Worm (Caenorhabditis elegans) whole organism, early embryonic: ENCODE results near the gene R02E4.1.

ENCODE experiments used
- B0310.2 ChIP-seq: sonication (generic microtip); optimal IDR thresholded peaks from 2 replicates; lab custom pipeline; 2016; ENCODE audit warnings: mild to moderate bottlenecking, missing genetic modification characterization, missing compliant biosample characterization
- F13C5.2 ChIP-seq: sonication (generic microtip); optimal IDR thresholded peaks from 2 replicates; lab custom pipeline; 2017; ENCODE audit warnings: mild to moderate bottlenecking, missing genetic modification characterization, inconsistent platforms, missing compliant biosample characterization
- aly-1 ChIP-seq: sonication (generic microtip); optimal IDR thresholded peaks from 2 replicates; lab custom pipeline; 2016; ENCODE audit warnings: missing genetic modification characterization, missing compliant biosample characterization
- ama-1 ChIP-seq: fragments of 150-350 bp; optimal IDR thresholded peaks from 2 replicates; lab custom pipeline; 2014
- ceh-13 ChIP-seq: fragments of 200-800 bp; sonication (Bioruptor generic); optimal IDR thresholded peaks from 2 replicates; lab custom pipeline; 2018; ENCODE audit warnings: mild to moderate bottlenecking, missing genetic modification characterization, missing compliant biosample characterization
- ceh-36 ChIP-seq: sonication (generic microtip); optimal IDR thresholded peaks from 2 replicates; lab custom pipeline; 2016; ENCODE audit warnings: missing genetic modification characterization, inconsistent platforms, missing compliant biosample characterization
- ets-7 ChIP-seq: sonication (generic microtip); optimal IDR thresholded peaks from 2 replicates; lab custom pipeline; 2016; ENCODE audit warnings: missing genotype, missing genetic modification characterization, missing compliant biosample characterization
- flt-1 ChIP-seq: fragments of 200-800 bp; sonication (Bioruptor generic); IDR thresholded peaks from 2 replicates; pipeline ENCODE4 v1.3.6; 2022; ENCODE audit warnings: missing genetic modification characterization, missing compliant biosample characterization
- hmbx-1 ChIP-seq: sonication (generic microtip); optimal IDR thresholded peaks from 2 replicates; lab custom pipeline; 2016; ENCODE audit warnings: mild to moderate bottlenecking, missing genetic modification characterization, missing compliant biosample characterization
- hmg-4 ChIP-seq: fragments of 200-800 bp; sonication (Bioruptor generic); optimal IDR thresholded peaks from 2 replicates; lab custom pipeline; 2018; ENCODE audit warnings: mild to moderate bottlenecking, missing genetic modification characterization, missing compliant biosample characterization
- hnd-1 ChIP-seq: sonication (generic microtip); optimal IDR thresholded peaks from 2 replicates; lab custom pipeline; 2016; ENCODE audit warnings: missing genetic modification characterization, missing compliant biosample characterization
- pes-1 ChIP-seq: fragments of 200-800 bp; sonication (Bioruptor generic); IDR thresholded peaks from 2 replicates; pipeline ENCODE4 v1.3.6; 2022; ENCODE audit warnings: missing genetic modification reagents, missing genetic modification characterization, missing compliant biosample characterization
- scrt-1 ChIP-seq: fragments of 200-800 bp; sonication (Bioruptor generic); IDR thresholded peaks from 2 replicates; pipeline ENCODE4 v1.3.6; 2022; ENCODE audit warnings: missing genetic modification characterization, missing compliant biosample characterization
- sea-1 ChIP-seq: fragments of 200-800 bp; sonication (Bioruptor generic); conservative IDR thresholded peaks from 2 replicates; pipeline ENCODE4 v1.3.6; 2022; ENCODE audit warnings: missing genetic modification characterization, missing compliant biosample characterization
- tbx-11 ChIP-seq: fragments of 200-800 bp; sonication (Bioruptor generic); IDR thresholded peaks from 2 replicates; pipeline ENCODE4 v1.3.6; 2022; ENCODE audit warnings: missing genetic modification characterization, missing compliant biosample characterization
- tbx-37 ChIP-seq: fragments of 200-800 bp; sonication (Bioruptor generic); conservative IDR thresholded peaks from 2 replicates; pipeline ENCODE4 v1.3.6; 2022; ENCODE audit warnings: missing genetic modification reagents, missing genetic modification characterization, missing compliant biosample characterization
- tra-4 ChIP-seq: sonication (generic microtip); optimal IDR thresholded peaks from 2 replicates; lab custom pipeline; 2017; ENCODE audit warnings: missing genetic modification characterization, missing compliant biosample characterization

The R02E4.1 gene

DNA sequence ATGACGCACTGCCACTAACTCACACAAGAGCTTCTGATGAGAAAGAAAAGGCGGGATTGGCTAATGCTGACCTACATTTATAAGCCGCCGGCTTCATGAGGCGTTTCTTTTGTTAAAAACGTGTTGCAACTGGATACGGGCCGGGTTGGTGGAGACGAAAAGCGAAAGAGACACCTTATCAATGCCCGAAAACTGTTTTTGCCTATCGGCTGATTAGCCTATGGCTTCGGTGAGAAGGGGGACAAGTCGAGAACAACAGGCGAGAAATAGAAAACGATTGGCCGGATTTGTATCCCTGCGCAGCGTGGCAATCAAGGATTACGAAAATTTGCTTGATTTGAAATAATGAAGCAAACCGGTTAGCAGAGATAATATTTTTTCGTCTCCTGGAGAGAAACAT, 7.1 kb upstream of the R02E4.1 start, which contains the start of gene F09F9.2:
Gene F09F9.2 (minus strand): TSS at position 25 of the 400 bp plus-strand sequence.
- TF ChIP-seq tra-4 (tag; lab: Kevin White, UChicago), result no peak
- no peak for TF ChIP-seq pes-1 (GFP tag; lab: Robert Waterston, UW)
- no peak for TF ChIP-seq tbx-11 (GFP tag; lab: Robert Waterston, UW)

DNA sequence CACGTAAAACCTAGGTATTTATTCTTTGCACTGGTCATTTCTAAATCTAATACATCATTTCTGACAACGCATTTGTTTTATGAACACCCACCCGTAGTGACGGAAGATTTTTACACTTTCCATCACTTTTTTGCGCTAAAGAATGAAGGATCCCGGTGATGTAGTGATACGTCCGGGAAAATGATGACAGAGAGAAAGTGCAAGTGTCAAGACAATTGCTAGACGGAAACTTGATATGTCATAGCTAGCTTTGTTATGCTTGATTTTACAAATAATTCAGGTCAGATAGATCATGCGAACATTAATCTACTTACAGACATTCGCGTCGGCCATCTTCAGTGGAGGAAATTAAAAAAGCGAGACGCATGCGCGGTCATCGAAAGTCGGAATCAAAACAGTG, 5.6 kb upstream of the R02E4.1 start:
- TF ChIP-seq pes-1 (GFP tag; lab: Robert Waterston, UW) (no peak), sea-1 (no peak), F13C5.2 (tag; lab: Kevin White, UChicago) (no peak), tbx-11 (GFP tag; lab: Robert Waterston, UW) (no peak), hnd-1 (tag; lab: Kevin White, UChicago) (no peak), flt-1 (GFP tag; lab: Robert Waterston, UW) (no peak), scrt-1 (GFP tag; lab: Robert Waterston, UW) (no peak), B0310.2 (tag; lab: Kevin White, UChicago) (no peak), ceh-13 (GFP tag; lab: Kevin White, UChicago) (no peak), ceh-36 (no peak), hmbx-1 (tag; lab: Kevin White, UChicago) (no peak), ama-1 (lab: Kevin White, UChicago) (no peak), ets-7 (no peak)

DNA sequence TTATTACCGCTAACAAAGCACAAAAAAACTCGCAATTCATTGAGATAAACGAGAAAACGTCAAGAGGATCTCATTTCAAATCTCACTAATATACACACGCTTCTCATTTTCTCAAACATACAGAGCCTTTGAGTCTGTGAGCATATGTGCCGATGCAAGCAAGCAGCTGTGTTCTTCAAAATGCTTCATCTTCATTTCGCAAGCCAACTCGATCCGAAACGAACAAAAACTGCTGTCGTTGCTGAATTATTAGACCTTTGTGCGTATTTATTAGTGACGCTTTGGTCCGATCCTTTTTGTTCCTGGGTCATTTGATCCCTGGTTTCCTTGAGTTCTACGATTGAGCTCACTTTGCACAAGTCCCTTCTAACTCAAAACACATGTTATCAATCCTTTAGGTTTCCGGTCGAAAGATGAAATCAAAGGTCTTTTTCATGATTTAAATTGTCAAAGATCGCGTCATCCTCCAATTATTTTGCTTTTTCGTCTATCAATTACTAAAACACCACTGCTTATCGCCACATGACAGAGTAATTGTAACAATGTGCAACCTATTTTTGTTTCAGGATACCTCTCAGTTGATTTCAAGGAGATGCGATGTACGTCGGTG, 2.7 kb upstream of the R02E4.1 start, which contains the start of gene R02E4.2:
Gene R02E4.2 (plus strand): TSS at position 560 of the 610 bp plus-strand sequence.
- TF ChIP-seq B0310.2 (tag; lab: Kevin White, UChicago) (no peak), pes-1 (GFP tag; lab: Robert Waterston, UW) (no peak), sea-1 (no peak), scrt-1 (GFP tag; lab: Robert Waterston, UW) (no peak), tbx-11 (GFP tag; lab: Robert Waterston, UW) (no peak), tra-4 (tag; lab: Kevin White, UChicago) (no peak), hmg-4 (GFP tag; lab: Kevin White, UChicago) (no peak), ets-7 (no peak), hmbx-1 (tag; lab: Kevin White, UChicago) (no peak), flt-1 (GFP tag; lab: Robert Waterston, UW) (no peak)

DNA sequence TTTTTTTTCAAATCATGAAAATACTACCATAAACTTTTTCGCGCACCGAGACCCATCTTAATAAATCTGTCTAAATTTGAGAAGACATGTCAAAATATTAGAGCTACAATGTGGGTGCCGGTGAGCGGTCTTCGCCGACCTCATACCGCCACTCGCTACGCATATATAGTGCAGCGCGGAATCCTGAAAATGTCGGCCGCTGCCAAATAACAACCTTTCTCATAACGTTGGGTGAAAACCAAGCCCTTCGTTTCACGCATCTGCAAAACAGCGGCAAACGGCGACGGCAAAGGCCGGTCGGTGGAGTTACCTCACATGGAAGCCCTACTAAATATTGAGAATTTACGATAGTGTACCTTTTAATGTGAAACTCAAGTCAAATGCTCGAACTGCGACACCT, 1.3 kb downstream of the R02E4.1 start:
- TF ChIP-seq ceh-13 (GFP tag; lab: Kevin White, UChicago), result no peak
- TF ChIP-seq hmbx-1 (tag; lab: Kevin White, UChicago), result no peak
- TF ChIP-seq aly-1 (tag; lab: Kevin White, UChicago), result no peak
- TF ChIP-seq scrt-1 (GFP tag; lab: Robert Waterston, UW), result no peak
- TF ChIP-seq sea-1, result no peak
- TF ChIP-seq hnd-1 (tag; lab: Kevin White, UChicago), result no peak
- no peak for TF ChIP-seq tbx-11 (GFP tag; lab: Robert Waterston, UW)

DNA sequence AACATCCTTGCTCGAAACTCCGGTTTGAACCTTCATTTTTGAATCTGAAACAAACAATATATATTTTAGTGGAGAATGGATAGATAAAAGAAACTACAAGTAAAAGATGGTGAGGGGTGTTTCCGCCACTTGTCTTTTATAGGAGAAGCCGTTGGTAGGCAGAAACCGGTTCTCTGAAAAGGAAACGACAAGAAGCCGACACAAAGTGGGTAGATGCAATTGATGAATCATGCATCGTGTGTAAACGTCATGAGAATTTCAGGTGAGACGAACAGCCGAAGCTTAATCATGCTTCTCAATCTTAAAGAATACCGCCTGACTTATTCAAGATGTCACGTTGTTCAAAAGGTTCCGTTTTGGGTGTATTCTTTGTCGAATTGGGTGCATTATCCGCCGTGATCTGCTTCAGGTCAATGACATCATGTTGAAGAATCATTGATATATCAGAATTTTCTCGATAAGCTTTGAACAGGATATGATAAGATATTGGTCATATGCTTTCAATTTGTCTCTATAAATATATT, 2.2 kb downstream of the R02E4.1 start, which contains the start of gene R02E4.3:
Gene R02E4.3 (minus strand): TSS at position 51 of the 524 bp plus-strand sequence.
- TF ChIP-seq hnd-1 (tag; lab: Kevin White, UChicago) (no peak), flt-1 (GFP tag; lab: Robert Waterston, UW) (no peak), scrt-1 (GFP tag; lab: Robert Waterston, UW) (no peak), ets-7 (no peak), tbx-11 (GFP tag; lab: Robert Waterston, UW) (no peak), tra-4 (tag; lab: Kevin White, UChicago) (no peak), tbx-37 (GFP tag; lab: Robert Waterston, UW) (no peak), ama-1 (lab: Kevin White, UChicago) (no peak), pes-1 (GFP tag; lab: Robert Waterston, UW) (no peak), sea-1 (no peak), hmg-4 (GFP tag; lab: Kevin White, UChicago) (no peak), F13C5.2 (tag; lab: Kevin White, UChicago) (no peak), hmbx-1 (tag; lab: Kevin White, UChicago) (no peak), ceh-36 (no peak), ceh-13 (GFP tag; lab: Kevin White, UChicago) (no peak), aly-1 (tag; lab: Kevin White, UChicago) (no peak)

DNA sequence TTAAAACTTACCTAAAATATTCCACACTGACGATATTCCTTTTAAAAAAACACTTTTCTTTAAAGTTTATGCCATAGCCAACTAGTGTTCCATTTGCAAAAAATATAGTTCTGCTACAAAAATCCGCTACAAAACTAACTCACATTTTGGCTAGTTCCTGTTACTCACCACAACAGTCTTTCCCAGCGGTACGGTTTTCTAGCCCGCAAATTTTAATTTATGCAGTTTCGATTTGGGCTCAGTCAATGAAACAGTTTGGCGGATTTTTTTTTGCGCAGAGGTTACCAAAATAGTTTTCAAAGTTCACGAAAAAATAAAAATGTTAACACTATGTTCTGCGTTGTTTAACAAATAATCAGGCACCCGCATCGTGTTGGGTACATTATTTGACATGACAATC, 3.1 kb downstream of the R02E4.1 start:
- TF ChIP-seq scrt-1 (GFP tag; lab: Robert Waterston, UW), result no peak
- no peak for TF ChIP-seq B0310.2 (tag; lab: Kevin White, UChicago)
- TF ChIP-seq tbx-11 (GFP tag; lab: Robert Waterston, UW), result no peak

DNA sequence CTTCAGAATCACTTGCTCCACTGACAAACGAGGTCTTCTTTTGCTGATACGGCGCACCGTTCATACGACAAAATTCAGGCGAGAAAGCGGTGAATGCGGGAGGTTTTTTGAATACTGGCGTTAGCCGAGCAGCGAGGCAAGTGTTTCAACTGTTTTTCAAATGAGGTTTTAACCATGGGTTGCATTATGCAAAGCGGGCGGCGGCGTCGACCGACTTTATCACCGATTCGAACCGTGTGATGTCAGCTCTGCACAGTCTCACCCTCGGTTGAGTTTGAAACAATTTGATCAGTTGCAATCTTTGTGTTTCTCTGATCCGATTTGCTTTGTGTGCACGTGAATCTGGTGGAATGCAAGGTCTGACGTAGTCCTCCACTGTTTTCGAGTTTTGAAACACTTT, 3.9 kb downstream of the R02E4.1 start, which contains the start of gene clh-4:
Gene clh-4 (minus strand): TSS at position 101 of the 400 bp plus-strand sequence.
- TF ChIP-seq B0310.2 (tag; lab: Kevin White, UChicago) (no peak), pes-1 (GFP tag; lab: Robert Waterston, UW) (no peak), tra-4 (tag; lab: Kevin White, UChicago) (no peak), ama-1 (lab: Kevin White, UChicago) (no peak), aly-1 (tag; lab: Kevin White, UChicago) (no peak), F13C5.2 (tag; lab: Kevin White, UChicago) (no peak)

DNA sequence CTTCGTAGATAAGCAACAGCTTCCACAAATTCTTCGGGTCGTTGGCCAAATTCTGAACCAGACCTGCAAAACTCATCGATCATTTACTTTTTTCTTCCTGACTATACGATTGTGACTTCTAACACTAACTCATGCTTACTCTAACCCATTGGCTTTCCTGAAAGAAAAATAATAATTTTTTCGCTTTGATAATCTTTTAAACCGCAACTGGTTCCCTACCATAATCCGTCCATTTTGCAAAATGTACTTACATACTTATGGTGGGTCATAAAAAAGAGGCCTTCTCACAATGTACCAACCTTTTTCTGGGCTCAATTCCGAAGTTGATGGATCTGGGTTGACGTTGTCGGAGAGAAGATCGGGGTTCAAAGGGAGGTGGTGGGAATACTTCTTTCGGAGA, 9.4 kb downstream of the R02E4.1 start:
- TF ChIP-seq sea-1 (no peak), ceh-36 (no peak), B0310.2 (tag; lab: Kevin White, UChicago) (no peak), hnd-1 (tag; lab: Kevin White, UChicago) (no peak), hmbx-1 (tag; lab: Kevin White, UChicago) (no peak), ceh-13 (GFP tag; lab: Kevin White, UChicago) (no peak), aly-1 (tag; lab: Kevin White, UChicago) (no peak), tra-4 (tag; lab: Kevin White, UChicago) (no peak), tbx-37 (GFP tag; lab: Robert Waterston, UW) (no peak), ama-1 (lab: Kevin White, UChicago) (no peak), flt-1 (GFP tag; lab: Robert Waterston, UW) (no peak), scrt-1 (GFP tag; lab: Robert Waterston, UW) (no peak), hmg-4 (GFP tag; lab: Kevin White, UChicago) (no peak), ets-7 (no peak), pes-1 (GFP tag; lab: Robert Waterston, UW) (no peak), F13C5.2 (tag; lab: Kevin White, UChicago) (no peak), tbx-11 (GFP tag; lab: Robert Waterston, UW) (no peak)
